Worm (Caenorhabditis elegans) whole organism, L4 larva: ENCODE data around the gene natb-1.

Experiments
- ceh-20 ChIP-seq: fragments of 200-800 bp; sonication (Bioruptor generic); IDR thresholded peaks from 2 replicates; pipeline ENCODE4 v1.3.6; 2022; ENCODE audit warnings: missing genetic modification reagents, missing genetic modification characterization, missing compliant biosample characterization
- fos-1 ChIP-seq: fragments of 150-350 bp; optimal IDR thresholded peaks from 2 replicates; lab custom pipeline; 2014; ENCODE audit warnings: missing biosample characterization, missing genetic modification characterization
- hlh-30 ChIP-seq: sonication (generic microtip); optimal IDR thresholded peaks from 2 replicates; lab custom pipeline; 2017; ENCODE audit warnings: antibody characterized with exemption, mild to moderate bottlenecking, missing genetic modification characterization, missing compliant biosample characterization; ENCODE audit not compliant: insufficient read depth
- lin-13 ChIP-seq: fragments of 150-350 bp; optimal IDR thresholded peaks from 2 replicates; lab custom pipeline; 2014; ENCODE audit warnings: missing biosample characterization, missing genetic modification reagents, missing genetic modification characterization
- nhr-28 ChIP-seq: fragments of 150-350 bp; optimal IDR thresholded peaks from 2 replicates; lab custom pipeline; 2014; ENCODE audit warnings: missing biosample characterization, missing genetic modification characterization

DNA sequence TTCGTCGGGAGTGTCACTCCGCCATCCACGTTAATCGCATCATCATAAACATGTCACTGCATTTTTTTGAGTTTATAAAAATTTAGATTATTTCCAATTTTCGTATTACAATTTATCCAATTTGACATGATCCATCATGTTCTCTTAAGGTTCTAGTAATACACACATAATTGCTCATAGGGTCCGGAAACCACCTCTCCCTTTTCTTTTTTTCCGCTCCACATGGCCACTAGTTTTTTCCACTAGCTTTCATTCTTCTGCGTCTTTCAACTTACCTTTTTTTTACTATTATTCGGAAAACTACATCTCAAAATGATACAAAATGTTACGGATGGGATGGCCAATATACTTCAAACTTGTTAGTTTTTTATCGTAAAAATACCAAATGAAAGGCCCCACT is 2.6 kb upstream of the natb-1 start, which contains the start of gene Y97E10AL.1:
- no peak for TF ChIP-seq fos-1
- no peak for TF ChIP-seq lin-13 (GFP tag; lab: Kevin White, UChicago)
- no peak for TF ChIP-seq ceh-20 (GFP tag; lab: Robert Waterston, UW)
- no peak for TF ChIP-seq nhr-28
- TF ChIP-seq hlh-30 (tag; lab: Kevin White, UChicago): no peak
